Fruit fly (Drosophila melanogaster) whole organism, embryonic: ENCODE measurements around the gene CG13796.

Source experiments
- Adf1 ChIP-seq: fragments of 200-800 bp; sonication (Bioruptor generic); IDR thresholded peaks from 2 replicates; pipeline ENCODE4 v1.3.6; 2022; ENCODE audit warnings: missing biosample characterization, missing genetic modification characterization
- B-H1 ChIP-seq: fragments of 200-800 bp; sonication (Bioruptor generic); IDR thresholded peaks from 3 replicates; pipeline ENCODE4 v1.3.6; 2022; ENCODE audit warnings: missing biosample characterization, missing genetic modification characterization
- Bgb ChIP-seq: fragments of 200-800 bp; sonication (Bioruptor generic); IDR thresholded peaks from 2 replicates; pipeline ENCODE4 v1.3.6; 2022; ENCODE audit warnings: missing biosample characterization, missing genetic modification characterization; ENCODE audit not compliant: partially characterized antibody
- CG10267 ChIP-seq: fragments of 200-800 bp; sonication (Bioruptor generic); optimal IDR thresholded peaks from 2 replicates; lab custom pipeline; 2018; ENCODE audit warnings: missing biosample characterization, mild to moderate bottlenecking, missing genetic modification characterization, moderate library complexity
- CG13287 ChIP-seq: fragments of 200-800 bp; sonication (Bioruptor generic); IDR thresholded peaks from 2 replicates; pipeline ENCODE4 v1.3.6; 2022; ENCODE audit warnings: missing biosample characterization, missing genetic modification characterization; ENCODE audit not compliant: partially characterized antibody
- CG13775 ChIP-seq: fragments of 200-800 bp; sonication (Bioruptor generic); optimal IDR thresholded peaks from 3 replicates; lab custom pipeline; 2017; ENCODE audit warnings: missing biosample characterization, mild to moderate bottlenecking, missing genetic modification characterization
- CG18262 ChIP-seq: fragments of 200-800 bp; optimal IDR thresholded peaks from 3 replicates; lab custom pipeline; 2019; ENCODE audit warnings: missing biosample characterization, mild to moderate bottlenecking, missing genetic modification characterization, moderate library complexity
- CG30020 ChIP-seq: fragments of 200-800 bp; optimal IDR thresholded peaks from 2 replicates; lab custom pipeline; 2019; ENCODE audit warnings: missing biosample characterization, mild to moderate bottlenecking, missing genetic modification characterization, moderate library complexity
- CG31365 ChIP-seq: fragments of 200-800 bp; sonication (Bioruptor generic); optimal IDR thresholded peaks from 2 replicates; lab custom pipeline; 2018; ENCODE audit warnings: missing biosample characterization, mild to moderate bottlenecking, missing genetic modification characterization
- CG31388 ChIP-seq: fragments of 200-800 bp; sonication (Bioruptor generic); optimal IDR thresholded peaks from 2 replicates; lab custom pipeline; 2016; ENCODE audit warnings: missing biosample characterization, missing genetic modification characterization
- CG4617 ChIP-seq: fragments of 200-800 bp; sonication (Bioruptor generic); optimal IDR thresholded peaks from 3 replicates; lab custom pipeline; 2016; ENCODE audit warnings: missing biosample characterization, missing genetic modification characterization, borderline replicate concordance
- CG4730 ChIP-seq: fragments of 200-800 bp; sonication (Bioruptor generic); IDR thresholded peaks from 2 replicates; pipeline ENCODE4 v1.3.6; 2022; ENCODE audit warnings: missing biosample characterization, missing genetic modification characterization
- CG5245 ChIP-seq: fragments of 200-800 bp; sonication (Bioruptor generic); optimal IDR thresholded peaks from 3 replicates; lab custom pipeline; 2016; ENCODE audit warnings: missing biosample characterization, missing genetic modification characterization
- CG7839 ChIP-seq: fragments of 200-800 bp; sonication (Bioruptor generic); optimal IDR thresholded peaks from 3 replicates; lab custom pipeline; 2018; ENCODE audit warnings: missing biosample characterization, mild to moderate bottlenecking, missing genetic modification characterization, moderate library complexity
- CG8290 ChIP-seq, 3 experiments: fragments of 200-800 bp; sonication (Bioruptor generic); optimal IDR thresholded peaks; 2 replicates each; lab custom pipeline; 2016 to 2019; ENCODE audit warnings: missing biosample characterization in 3 of 3, missing genetic modification characterization in 3 of 3, mild to moderate bottlenecking in 2 of 3, moderate library complexity in 1 of 3
- CG8388 ChIP-seq: fragments of 200-800 bp; sonication (Bioruptor generic); optimal IDR thresholded peaks from 2 replicates; lab custom pipeline; 2019; ENCODE audit warnings: missing biosample characterization, mild to moderate bottlenecking, missing genetic modification characterization, moderate library complexity
- CG8478 ChIP-seq: fragments of >200 bp; optimal IDR thresholded peaks from 2 replicates; lab custom pipeline; 2018
- CG8944 ChIP-seq: fragments of 200-800 bp; sonication (Bioruptor generic); optimal IDR thresholded peaks from 3 replicates; lab custom pipeline; 2016; ENCODE audit warnings: missing biosample characterization, missing genetic modification characterization
- CG9727 ChIP-seq: fragments of 200-800 bp; sonication (Bioruptor generic); optimal IDR thresholded peaks from 3 replicates; lab custom pipeline; 2017; ENCODE audit warnings: missing biosample characterization, mild to moderate bottlenecking, missing genetic modification characterization
- D ChIP-seq, 2 experiments: fragments of 200-800 bp in 1 of 2; fragments of >200 bp in 1 of 2; sonication (Bioruptor generic) in 1 of 2; optimal IDR thresholded peaks; 2 replicates in 1 of 2; 3 replicates in 1 of 2; lab custom pipeline; 2017; ENCODE audit warnings: mild to moderate bottlenecking in 1 of 2, missing biosample characterization in 1 of 2, missing genetic modification characterization in 1 of 2, missing genetic modification reagents in 1 of 2
- Dek ChIP-seq: fragments of 200-800 bp; sonication (Bioruptor generic); optimal IDR thresholded peaks from 3 replicates; lab custom pipeline; 2019; ENCODE audit warnings: missing biosample characterization, mild to moderate bottlenecking, missing genetic modification characterization, moderate library complexity
- HLHmδ ChIP-seq: fragments of 200-800 bp; sonication (Bioruptor generic); optimal IDR thresholded peaks from 2 replicates; lab custom pipeline; 2018; ENCODE audit warnings: missing biosample characterization, mild to moderate bottlenecking, missing genetic modification characterization, moderate library complexity
- Hey ChIP-seq: fragments of 200-800 bp; sonication (Bioruptor generic); optimal IDR thresholded peaks from 3 replicates; lab custom pipeline; 2018; ENCODE audit warnings: missing biosample characterization, mild to moderate bottlenecking, missing genetic modification characterization
- Hmr ChIP-seq: fragments of 200-800 bp; sonication (Bioruptor generic); optimal IDR thresholded peaks from 3 replicates; lab custom pipeline; 2017; ENCODE audit warnings: mild to moderate bottlenecking, missing biosample characterization, missing genetic modification reagents, missing genetic modification characterization
- Hmx ChIP-seq: fragments of 200-800 bp; sonication (Bioruptor generic); optimal IDR thresholded peaks from 2 replicates; lab custom pipeline; 2016; ENCODE audit warnings: missing biosample characterization, missing genetic modification characterization
- Lhr ChIP-seq: fragments of 200-800 bp; sonication (Bioruptor generic); optimal IDR thresholded peaks from 3 replicates; lab custom pipeline; 2017; ENCODE audit warnings: mild to moderate bottlenecking, missing biosample characterization, missing genetic modification reagents, missing genetic modification characterization
- Nf-YC ChIP-seq: fragments of 200-800 bp; optimal IDR thresholded peaks from 3 replicates; lab custom pipeline; 2019; ENCODE audit warnings: missing biosample characterization, mild to moderate bottlenecking, missing genetic modification characterization, moderate library complexity
- caup ChIP-seq: fragments of 200-800 bp; sonication (Bioruptor generic); optimal IDR thresholded peaks from 3 replicates; lab custom pipeline; 2017; ENCODE audit warnings: missing biosample characterization, mild to moderate bottlenecking, missing genetic modification characterization, moderate library complexity; ENCODE audit not compliant: severe bottlenecking
- chinmo ChIP-seq: fragments of 200-800 bp; sonication (Bioruptor generic); IDR thresholded peaks from 4 replicates; pipeline ENCODE4 v1.3.6; 2022; ENCODE audit warnings: missing biosample characterization, missing genetic modification characterization; ENCODE audit not compliant: partially characterized antibody
- chm ChIP-seq: fragments of 200-800 bp; sonication (Bioruptor generic); IDR thresholded peaks from 2 replicates; pipeline ENCODE4 v1.3.6; 2022; ENCODE audit warnings: missing biosample characterization, missing genetic modification characterization
- croc ChIP-seq: fragments of 200-800 bp; sonication (Bioruptor generic); conservative IDR thresholded peaks from 3 replicates; pipeline ENCODE4 v1.3.6; 2022; ENCODE audit warnings: missing biosample characterization, missing genetic modification characterization
- dmrt99B ChIP-seq: fragments of 200-800 bp; sonication (Bioruptor generic); optimal IDR thresholded peaks from 2 replicates; lab custom pipeline; 2018; ENCODE audit warnings: missing biosample characterization, mild to moderate bottlenecking, missing genetic modification characterization, moderate library complexity
- esg ChIP-seq: fragments of 200-800 bp; sonication (Bioruptor generic); conservative IDR thresholded peaks from 2 replicates; pipeline ENCODE4 v1.3.6; 2022; ENCODE audit warnings: missing biosample characterization, missing genetic modification characterization
- eyg ChIP-seq: fragments of 200-800 bp; sonication (Bioruptor generic); optimal IDR thresholded peaks from 3 replicates; lab custom pipeline; 2016; ENCODE audit warnings: missing biosample characterization, missing genetic modification characterization
- gcm2 ChIP-seq: fragments of 200-800 bp; sonication (Bioruptor generic); optimal IDR thresholded peaks from 2 replicates; lab custom pipeline; 2016; ENCODE audit warnings: missing biosample characterization, missing genetic modification characterization
- grn ChIP-seq: fragments of 200-800 bp; sonication (Bioruptor generic); optimal IDR thresholded peaks from 3 replicates; lab custom pipeline; 2017; ENCODE audit warnings: missing biosample characterization, missing genetic modification characterization
- her ChIP-seq: fragments of 200-800 bp; sonication (Bioruptor generic); optimal IDR thresholded peaks from 2 replicates; lab custom pipeline; 2016; ENCODE audit warnings: missing biosample characterization, missing genetic modification characterization
- lilli ChIP-seq: fragments of 200-800 bp; sonication (Bioruptor generic); optimal IDR thresholded peaks from 3 replicates; lab custom pipeline; 2016; ENCODE audit warnings: missing biosample characterization, missing genetic modification characterization
- nerfin-2 ChIP-seq: fragments of 200-800 bp; sonication (Bioruptor generic); IDR thresholded peaks from 2 replicates; pipeline ENCODE4 v1.3.6; 2022; ENCODE audit warnings: missing biosample characterization, missing genetic modification characterization; ENCODE audit not compliant: partially characterized antibody
- pb ChIP-seq: fragments of 200-800 bp; sonication (Bioruptor generic); optimal IDR thresholded peaks from 3 replicates; lab custom pipeline; 2016; ENCODE audit warnings: missing biosample characterization, missing genetic modification characterization
- schlank ChIP-seq: fragments of 200-800 bp; sonication (Bioruptor generic); optimal IDR thresholded peaks from 2 replicates; lab custom pipeline; 2018; ENCODE audit warnings: missing biosample characterization, mild to moderate bottlenecking, missing genetic modification characterization
- sisA ChIP-seq: fragments of 200-800 bp; sonication (Bioruptor generic); IDR thresholded peaks from 2 replicates; pipeline ENCODE4 v1.3.6; 2022; ENCODE audit warnings: missing biosample characterization, missing genetic modification characterization
- tin ChIP-seq: fragments of 200-800 bp; sonication (Bioruptor generic); optimal IDR thresholded peaks from 3 replicates; lab custom pipeline; 2016; ENCODE audit warnings: missing biosample characterization, missing genetic modification characterization
- ttk ChIP-seq: fragments of 200-800 bp; sonication (Bioruptor generic); IDR thresholded peaks from 2 replicates; pipeline ENCODE4 v2.1.2; 2022; ENCODE audit warnings: missing biosample characterization, missing genetic modification characterization
- usp ChIP-seq: fragments of >200 bp; optimal IDR thresholded peaks from 2 replicates; lab custom pipeline; 2017; ENCODE audit warnings: missing biosample characterization, missing genetic modification characterization
- vnd ChIP-seq: fragments of 200-800 bp; sonication (Bioruptor generic); IDR thresholded peaks from 3 replicates; pipeline ENCODE4 v1.3.6; 2022; ENCODE audit warnings: missing biosample characterization, missing genetic modification characterization; ENCODE audit not compliant: partially characterized antibody
- vvl ChIP-seq: fragments of 200-800 bp; sonication (Bioruptor generic); IDR thresholded peaks from 2 replicates; pipeline ENCODE4 v1.3.6; 2022; ENCODE audit warnings: missing biosample characterization, missing genetic modification characterization
- zfh2 ChIP-seq: fragments of 200-800 bp; sonication (Bioruptor generic); optimal IDR thresholded peaks from 2 replicates; lab custom pipeline; 2016; ENCODE audit warnings: missing biosample characterization, missing genetic modification characterization

CG13796 gene

DNA sequence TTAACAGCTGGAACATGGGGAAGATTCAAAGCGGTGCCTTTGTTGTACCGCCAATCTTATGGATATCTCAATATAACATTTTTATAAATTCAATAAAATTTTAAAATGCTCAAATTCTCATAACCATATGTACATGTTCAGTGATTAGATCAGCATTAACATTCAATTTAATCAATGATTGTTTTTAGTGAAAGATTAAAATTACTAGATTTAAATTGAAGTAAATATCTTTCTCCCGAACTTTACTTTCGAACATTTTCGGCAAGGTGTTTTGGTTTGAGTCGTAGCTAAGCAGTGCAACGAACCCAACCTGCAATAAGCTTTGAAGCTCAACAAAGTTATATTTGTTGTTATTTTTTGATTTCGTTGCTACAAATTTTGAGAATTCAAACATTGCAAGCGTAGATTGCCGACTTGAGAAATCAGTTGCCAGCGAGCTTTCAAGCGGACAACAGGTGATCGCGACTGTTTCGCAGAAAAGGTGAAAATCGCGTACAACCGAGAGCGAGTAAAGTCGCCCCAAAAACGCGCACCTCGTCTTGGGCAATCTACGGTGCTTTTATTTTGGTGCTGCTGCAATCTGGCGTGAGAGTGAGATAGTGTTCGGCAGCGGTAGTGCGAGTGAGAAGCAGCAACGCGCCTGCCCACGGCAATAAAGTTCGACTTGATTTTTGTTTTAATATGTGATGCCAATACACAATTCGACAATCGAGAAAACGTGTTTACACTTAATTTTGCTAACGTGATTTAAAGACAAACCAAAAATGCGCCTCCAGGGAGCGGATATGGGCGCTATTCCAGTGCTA is 29.9 kb downstream of the CG13796 start, which contains the start of gene Tep3 (continued):
- no peak for TF ChIP-seq ttk
- no peak for TF ChIP-seq CG8290 (GFP tag; optimal IDR thresholded peaks at IDR 0.05; lab: Kevin White, UChicago)
- TF ChIP-seq CG8290 (tag; optimal IDR thresholded peaks at IDR 0.05; lab: Kevin White, UChicago), result peak in 1 of 2 experiments; percentile 55
- no peak for TF ChIP-seq chm
- TF ChIP-seq pb (GFP tag; lab: Kevin White, UChicago), result no peak
- TF ChIP-seq usp (GFP tag; lab: Kevin White, UChicago), result no peak
- TF ChIP-seq zfh2 (GFP tag; lab: Kevin White, UChicago), result peak; percentile 15
- no peak for TF ChIP-seq Dek
- no peak for TF ChIP-seq Hey
- no peak for TF ChIP-seq CG8944 (GFP tag; lab: Kevin White, UChicago)
- no peak for TF ChIP-seq vnd (GFP tag; lab: Robert Waterston, UW)
- no peak for TF ChIP-seq CG8478 (lab: Kevin White, UChicago)
- TF ChIP-seq chinmo (GFP tag; lab: Robert Waterston, UW), result peak; percentile 95
- no peak for TF ChIP-seq CG18262
- TF ChIP-seq CG9727 (GFP tag; lab: Kevin White, UChicago), result peak; percentile 19
- no peak for TF ChIP-seq nerfin-2 (GFP tag; lab: Robert Waterston, UW)
- peak; percentile 32; the same call in 1 of the 2 replicates for TF ChIP-seq Bgb (GFP tag; lab: Robert Waterston, UW)
- peak; percentile 35 for TF ChIP-seq Hmr (GFP tag; lab: Kevin White, UChicago)
- no peak for TF ChIP-seq CG13775 (GFP tag; lab: Kevin White, UChicago)
- TF ChIP-seq vvl (GFP tag; lab: Robert Waterston, UW), result 0 out of 2 replicates have a peak, but pooled peaks have one; percentile 30
- no peak for TF ChIP-seq Adf1 (GFP tag; lab: Robert Waterston, UW)
- TF ChIP-seq grn (GFP tag; lab: Kevin White, UChicago), result no peak
- no peak for TF ChIP-seq CG4617 (GFP tag; lab: Kevin White, UChicago)
- no peak for TF ChIP-seq B-H1
- TF ChIP-seq CG31365, result no peak
- TF ChIP-seq lilli (GFP tag; lab: Kevin White, UChicago), result peak; percentile 61
- TF ChIP-seq CG13287 (GFP tag; lab: Robert Waterston, UW), result peak; percentile 31; the same call in 1 of the 2 replicates
- TF ChIP-seq croc (GFP tag; lab: Robert Waterston, UW), result no peak
- peak; percentile 15 for TF ChIP-seq caup (GFP tag; lab: Kevin White, UChicago)
- no peak for TF ChIP-seq her (GFP tag; lab: Kevin White, UChicago)
- TF ChIP-seq CG10267, result no peak
- TF ChIP-seq sisA, result no peak
- TF ChIP-seq D (optimal IDR thresholded peaks at IDR 0.05; lab: Kevin White, UChicago), result no peak
- TF ChIP-seq D (GFP tag; optimal IDR thresholded peaks at IDR 0.05; lab: Kevin White, UChicago), result no peak
- TF ChIP-seq Lhr, result peak; percentile 29
- no peak for TF ChIP-seq CG30020 (tag; lab: Kevin White, UChicago)
- no peak for TF ChIP-seq CG4730 (GFP tag; lab: Robert Waterston, UW)
- TF ChIP-seq dmrt99B (tag; lab: Kevin White, UChicago), result no peak
- TF ChIP-seq gcm2, result no peak
- TF ChIP-seq schlank (tag; lab: Kevin White, UChicago), result no peak
- TF ChIP-seq CG31388, result no peak
- TF ChIP-seq tin (GFP tag; lab: Kevin White, UChicago), result peak; percentile 42
- TF ChIP-seq CG8388 (GFP tag; lab: Kevin White, UChicago), result no peak
- TF ChIP-seq CG5245 (GFP tag; lab: Kevin White, UChicago), result peak; percentile 11
- no peak for TF ChIP-seq Hmx (GFP tag; lab: Kevin White, UChicago)
- TF ChIP-seq Nf-YC, result no peak
- TF ChIP-seq CG7839 (tag; lab: Kevin White, UChicago), result peak; percentile 48
- no peak for TF ChIP-seq HLHmδ (GFP tag; lab: Kevin White, UChicago)
- no peak for TF ChIP-seq esg (GFP tag; lab: Robert Waterston, UW)
- TF ChIP-seq eyg (GFP tag; lab: Kevin White, UChicago), result no peak
